Worm (Caenorhabditis elegans) whole organism, L4 larva: ENCODE results near the gene dhhc-8.
A peak's percentile ranks its signal among the peaks of the same experiment; 100 is the strongest.

Source experiments
- ZK337.2 ChIP-seq: fragments of 200-800 bp; sonication (Bioruptor generic); IDR thresholded peaks from 2 replicates; pipeline ENCODE4 v1.3.6; 2022; ENCODE audit warnings: missing genetic modification reagents, missing genetic modification characterization, missing compliant biosample characterization
- ZK546.5 ChIP-seq, 2 experiments: sonication (generic microtip); optimal IDR thresholded peaks; 2 replicates each; lab custom pipeline; 2017; ENCODE audit warnings: missing biosample characterization in 2 of 2, missing genetic modification characterization in 2 of 2
- attf-4 ChIP-seq: sonication (generic microtip); optimal IDR thresholded peaks from 3 replicates; lab custom pipeline; 2017; ENCODE audit warnings: missing biosample characterization, missing genetic modification characterization
- ces-1 ChIP-seq: fragments of 150-350 bp; sonication (generic microtip); optimal IDR thresholded peaks from 4 replicates; lab custom pipeline; 2014; ENCODE audit warnings: missing biosample characterization, missing genetic modification reagents, missing genetic modification characterization
- cey-2 ChIP-seq: sonication (generic microtip); optimal IDR thresholded peaks from 3 replicates; lab custom pipeline; 2017; ENCODE audit warnings: missing genetic modification characterization, mild to moderate bottlenecking, missing compliant biosample characterization, antibody characterized with exemption, borderline replicate concordance; ENCODE audit not compliant: insufficient read depth
- ctbp-1 ChIP-seq: fragments of 200-800 bp; sonication (Bioruptor generic); IDR thresholded peaks from 2 replicates; pipeline ENCODE4 v1.3.6; 2022; ENCODE audit warnings: missing genetic modification reagents, missing genetic modification characterization, missing compliant biosample characterization
- daf-12 ChIP-seq: fragments of 150-350 bp; optimal IDR thresholded peaks from 2 replicates; lab custom pipeline; 2014; ENCODE audit warnings: missing biosample characterization, missing genetic modification reagents, missing genetic modification characterization
- daf-16 ChIP-seq, 3 experiments: sonication (generic microtip); optimal IDR thresholded peaks; 2 replicates each; lab custom pipeline; 2016 to 2017; ENCODE audit warnings: missing genetic modification characterization in 3 of 3, missing genetic modification reagents in 3 of 3, mild to moderate bottlenecking in 2 of 3, missing compliant biosample characterization in 2 of 3, missing biosample characterization in 1 of 3, moderate library complexity in 1 of 3
- dmd-9 ChIP-seq: fragments of 200-800 bp; sonication (Bioruptor generic); IDR thresholded peaks from 2 replicates; pipeline ENCODE4 v1.3.6; 2022; ENCODE audit warnings: missing genetic modification reagents, missing genetic modification characterization, missing compliant biosample characterization
- dpl-1 ChIP-seq: fragments of 150-350 bp; optimal IDR thresholded peaks from 2 replicates; lab custom pipeline; 2014; ENCODE audit warnings: missing biosample characterization, missing genetic modification reagents, missing genetic modification characterization
- duxl-1 ChIP-seq: sonication (generic microtip); optimal IDR thresholded peaks from 2 replicates; lab custom pipeline; 2016; ENCODE audit warnings: mild to moderate bottlenecking, missing genetic modification characterization, moderate library complexity, missing compliant biosample characterization; ENCODE audit not compliant: poor library complexity
- dve-1 ChIP-seq: sonication (generic microtip); optimal IDR thresholded peaks from 2 replicates; lab custom pipeline; 2017; ENCODE audit warnings: antibody characterized with exemption, mild to moderate bottlenecking, missing genetic modification characterization, missing compliant biosample characterization; ENCODE audit not compliant: insufficient read depth
- hlh-30 ChIP-seq: sonication (generic microtip); optimal IDR thresholded peaks from 2 replicates; lab custom pipeline; 2017; ENCODE audit warnings: antibody characterized with exemption, mild to moderate bottlenecking, missing genetic modification characterization, missing compliant biosample characterization; ENCODE audit not compliant: insufficient read depth
- lin-1 ChIP-seq: fragments of 200-800 bp; sonication (Bioruptor generic); IDR thresholded peaks from 2 replicates; pipeline ENCODE4 v1.3.6; 2022; ENCODE audit warnings: missing genetic modification reagents, missing genetic modification characterization, missing compliant biosample characterization
- lin-13 ChIP-seq: fragments of 150-350 bp; optimal IDR thresholded peaks from 2 replicates; lab custom pipeline; 2014; ENCODE audit warnings: missing biosample characterization, missing genetic modification reagents, missing genetic modification characterization
- lin-15B ChIP-seq: fragments of 150-350 bp; sonication (generic microtip); optimal IDR thresholded peaks from 3 replicates; lab custom pipeline; 2014; ENCODE audit warnings: missing biosample characterization, missing genetic modification characterization
- lin-29 ChIP-seq: fragments of 200-800 bp; sonication (Bioruptor generic); IDR thresholded peaks from 2 replicates; pipeline ENCODE4 v1.3.6; 2022; ENCODE audit warnings: missing genetic modification reagents, missing genetic modification characterization, missing compliant biosample characterization
- lin-38 ChIP-seq: fragments of 200-800 bp; sonication (Bioruptor generic); IDR thresholded peaks from 2 replicates; pipeline ENCODE4 v1.3.6; 2022; ENCODE audit warnings: missing genetic modification reagents, missing genetic modification characterization, missing compliant biosample characterization
- lir-3 ChIP-seq: sonication (generic microtip); optimal IDR thresholded peaks from 2 replicates; lab custom pipeline; 2016; ENCODE audit warnings: mild to moderate bottlenecking, missing genetic modification characterization, missing compliant biosample characterization
- lsy-2 ChIP-seq, 2 experiments: fragments of 150-350 bp in 1 of 2; sonication (generic microtip) in 1 of 2; optimal IDR thresholded peaks; 2 replicates each; lab custom pipeline; 2014 to 2017; ENCODE audit warnings: missing biosample characterization in 2 of 2, missing genetic modification characterization in 2 of 2
- mdl-1 ChIP-seq, 2 experiments: fragments of 150-350 bp in 1 of 2; sonication (generic microtip) in 1 of 2; optimal IDR thresholded peaks; 2 replicates each; lab custom pipeline; 2014 to 2017; ENCODE audit warnings: missing biosample characterization in 2 of 2, missing genetic modification characterization in 2 of 2
- mes-2 ChIP-seq: sonication (generic microtip); optimal IDR thresholded peaks from 2 replicates; lab custom pipeline; 2016; ENCODE audit warnings: missing genotype, mild to moderate bottlenecking, missing genetic modification characterization, missing compliant biosample characterization; ENCODE audit not compliant: poor library complexity, severe bottlenecking
- nhr-111 ChIP-seq: fragments of 200-800 bp; sonication (Bioruptor generic); optimal IDR thresholded peaks from 2 replicates; lab custom pipeline; 2018; ENCODE audit warnings: mild to moderate bottlenecking, missing genetic modification characterization, missing compliant biosample characterization
- nhr-237 ChIP-seq: sonication (generic microtip); optimal IDR thresholded peaks from 2 replicates; lab custom pipeline; 2017; ENCODE audit warnings: missing biosample characterization, missing genetic modification characterization
- nhr-28 ChIP-seq: fragments of 150-350 bp; optimal IDR thresholded peaks from 2 replicates; lab custom pipeline; 2014; ENCODE audit warnings: missing biosample characterization, missing genetic modification characterization
- nhr-77 ChIP-seq: fragments of 150-350 bp; optimal IDR thresholded peaks from 2 replicates; lab custom pipeline; 2014; ENCODE audit warnings: missing biosample characterization, missing genetic modification characterization
- php-3 ChIP-seq: fragments of 200-800 bp; sonication (Bioruptor generic); IDR thresholded peaks from 2 replicates; pipeline ENCODE4 v1.3.6; 2022; ENCODE audit warnings: missing genetic modification reagents, missing genetic modification characterization, missing compliant biosample characterization
- pqm-1 ChIP-seq: sonication (generic microtip); optimal IDR thresholded peaks from 2 replicates; lab custom pipeline; 2017; ENCODE audit warnings: missing biosample characterization, missing genetic modification characterization
- saeg-2 ChIP-seq: fragments of 200-800 bp; sonication (Bioruptor generic); IDR thresholded peaks from 2 replicates; pipeline ENCODE4 v1.3.6; 2022; ENCODE audit warnings: missing genetic modification reagents, missing genetic modification characterization, missing compliant biosample characterization
- tag-97 ChIP-seq: fragments of 200-800 bp; sonication (Bioruptor generic); IDR thresholded peaks from 2 replicates; pipeline ENCODE4 v1.3.6; 2022; ENCODE audit warnings: missing genetic modification characterization, missing compliant biosample characterization
- unc-39 ChIP-seq: sonication (generic microtip); optimal IDR thresholded peaks from 2 replicates; lab custom pipeline; 2017; ENCODE audit warnings: missing biosample characterization, missing genetic modification characterization
- unc-62 ChIP-seq, 3 experiments: fragments of 150-350 bp in 1 of 3; sonication (generic microtip); optimal IDR thresholded peaks in 2 of 3; peaks in 1 of 3; 1 replicate in 1 of 3; 2 replicates in 2 of 3; lab custom pipeline; 2014 to 2017; ENCODE audit warnings: missing biosample characterization in 3 of 3, missing genetic modification characterization in 3 of 3, missing genetic modification reagents in 3 of 3, missing genotype in 1 of 3
- zip-2 ChIP-seq: fragments of 150-350 bp; optimal IDR thresholded peaks from 2 replicates; lab custom pipeline; 2014; ENCODE audit warnings: missing biosample characterization, missing genetic modification characterization
- ztf-11 ChIP-seq: fragments of 150-350 bp; optimal IDR thresholded peaks from 2 replicates; lab custom pipeline; 2014; ENCODE audit warnings: missing biosample characterization, missing genetic modification characterization

Gene dhhc-8

DNA sequence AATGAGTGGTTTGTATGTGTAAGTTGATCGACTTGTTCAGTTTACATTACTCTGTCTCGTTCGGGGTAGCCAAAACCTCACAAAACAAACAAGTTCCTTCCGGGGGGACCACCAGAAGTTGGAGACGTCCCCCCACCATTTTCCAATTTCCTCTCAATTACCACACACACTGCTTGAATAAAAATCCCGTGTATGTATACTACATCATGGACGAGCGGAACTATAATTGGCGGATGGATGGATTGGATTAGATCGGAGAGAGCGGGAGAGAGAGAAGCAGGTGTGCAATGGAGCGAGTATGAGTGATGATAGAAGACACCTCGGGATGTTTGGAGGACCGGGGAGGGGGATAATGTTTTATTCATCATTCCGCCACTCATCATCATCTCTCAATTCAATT is 23.8 kb downstream of the dhhc-8 start:
- TF ChIP-seq nhr-77: no peak
- TF ChIP-seq ces-1 (GFP tag; lab: Kevin White, UChicago): peak; percentile 59
- 0 out of 2 replicates have a peak, but pooled peaks have one; percentile 13 for TF ChIP-seq ctbp-1 (GFP tag; lab: Robert Waterston, UW)

- TF ChIP-seq daf-16 (GFP tag; optimal IDR thresholded peaks at IDR 0.05; lab: Kevin White, UChicago): no peak
- TF ChIP-seq daf-16 (tag; optimal IDR thresholded peaks at IDR 0.05; lab: Kevin White, UChicago): peak; percentile 62
- no peak for TF ChIP-seq ZK546.5 (tag; optimal IDR thresholded peaks at IDR 0.05; lab: Kevin White, UChicago)
- peak; percentile 34 for TF ChIP-seq pqm-1 (tag; lab: Kevin White, UChicago)
Observed at ce11 chrIII:13139301-13139700, 31.9 kb downstream of the dhhc-8 start, which contains the start of gene bre-2. Gene bre-2 (minus strand): TSS chrIII:13139626.

DNA sequence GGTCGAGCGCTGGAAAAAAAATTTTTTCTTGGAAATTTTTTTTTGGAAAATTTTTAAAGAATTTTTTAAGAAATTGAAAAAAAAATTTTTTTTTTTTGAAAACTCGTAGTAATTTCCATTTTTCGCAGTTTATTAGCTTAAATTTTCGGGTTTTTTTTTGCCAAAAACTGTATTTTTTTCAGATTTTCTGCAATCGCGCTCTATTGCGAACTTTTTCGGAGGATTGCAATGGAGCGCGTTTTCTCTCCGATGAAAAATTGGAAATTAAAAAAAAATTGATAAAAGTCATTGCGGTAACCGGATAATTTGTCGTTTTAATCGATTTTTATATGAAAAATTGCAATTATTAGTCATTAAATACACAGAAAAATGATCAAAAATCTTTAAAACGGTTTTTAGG is 44.4 kb downstream of the dhhc-8 start:
- peak; percentile 79 for TF ChIP-seq lin-38 (GFP tag; lab: Robert Waterston, UW)
- TF ChIP-seq saeg-2 (GFP tag; lab: Robert Waterston, UW): no peak

DNA sequence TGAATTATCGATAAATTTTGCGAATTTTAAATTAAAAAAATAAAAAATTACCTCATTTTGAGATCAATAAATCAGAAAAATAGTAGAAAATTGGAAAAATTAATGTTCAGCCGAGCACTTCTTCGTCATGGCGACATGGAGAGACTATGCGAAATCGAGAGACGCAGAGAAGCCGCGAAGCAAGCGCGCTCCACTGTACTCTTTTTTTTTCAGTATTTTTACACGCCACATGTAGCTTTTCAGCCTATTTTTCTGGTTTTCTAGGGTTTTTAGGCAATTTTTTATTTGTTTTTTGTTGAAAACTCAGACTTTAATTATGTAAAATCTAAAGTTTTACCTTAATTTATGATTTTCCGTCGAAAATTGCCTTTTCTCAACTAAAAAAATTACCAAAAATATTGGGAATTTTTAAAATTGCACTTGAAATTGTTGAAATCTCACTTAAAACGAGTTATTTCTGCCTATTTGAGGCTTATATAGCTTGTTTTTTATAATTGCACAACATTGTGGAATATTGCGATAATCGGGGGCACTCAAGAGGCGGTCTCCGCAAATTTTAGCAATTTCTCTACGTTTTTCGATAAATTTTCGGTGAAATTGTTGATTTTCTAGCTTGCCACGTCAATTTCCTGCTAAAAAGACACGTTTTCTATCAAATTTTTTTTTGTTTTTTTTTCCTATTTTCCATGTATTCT is 45.4 kb downstream of the dhhc-8 start, which contains the start of gene Y39E4B.10:
Gene Y39E4B.10, minus strand, starts transcription at position 162 of the 695 bp plus-strand sequence.
- no peak for TF ChIP-seq tag-97 (GFP tag; lab: Robert Waterston, UW)
- TF ChIP-seq lin-13 (GFP tag; lab: Kevin White, UChicago): no peak
- no peak for TF ChIP-seq ztf-11 (tag; lab: Kevin White, UChicago)
- no peak for TF ChIP-seq cey-2 (tag; lab: Kevin White, UChicago)
- TF ChIP-seq unc-39 (tag; lab: Kevin White, UChicago): no peak
- no peak for TF ChIP-seq lin-29
- peak in 1 of 2 experiments; percentile 61 for TF ChIP-seq lsy-2 (tag; optimal IDR thresholded peaks at IDR 0.05; lab: Kevin White, UChicago)
- peak in 1 of 2 experiments; percentile 72 for TF ChIP-seq unc-62 (GFP tag; optimal IDR thresholded peaks at IDR 0.05 in 1 of 2; lab: Kevin White, UChicago)
- TF ChIP-seq unc-62 (tag; optimal IDR thresholded peaks at IDR 0.05; lab: Kevin White, UChicago): no peak
- no peak for TF ChIP-seq nhr-111 (GFP tag; lab: Kevin White, UChicago)
- TF ChIP-seq hlh-30 (tag; lab: Kevin White, UChicago): peak; percentile 29
- peak; percentile 55 for TF ChIP-seq dpl-1 (GFP tag; lab: Kevin White, UChicago)
- TF ChIP-seq attf-4 (tag; lab: Kevin White, UChicago): no peak
- no peak for TF ChIP-seq mdl-1 (tag; optimal IDR thresholded peaks at IDR 0.05; lab: Kevin White, UChicago)
- no peak for TF ChIP-seq pqm-1 (tag; lab: Kevin White, UChicago)
- no peak for TF ChIP-seq dmd-9 (GFP tag; lab: Robert Waterston, UW)
- no peak for TF ChIP-seq php-3
- TF ChIP-seq mes-2 (tag; lab: Kevin White, UChicago): peak; percentile 56
- TF ChIP-seq daf-12 (tag; lab: Kevin White, UChicago): no peak
- TF ChIP-seq duxl-1: no peak
- peak; percentile 94 for TF ChIP-seq zip-2 (tag; lab: Kevin White, UChicago)
- TF ChIP-seq lin-38 (GFP tag; lab: Robert Waterston, UW): peak; percentile 94
- TF ChIP-seq lin-15B (tag; lab: Kevin White, UChicago): no peak
- TF ChIP-seq dve-1 (tag; lab: Kevin White, UChicago): peak; percentile 17
- TF ChIP-seq nhr-28 (tag; lab: Kevin White, UChicago): peak; percentile 16

DNA sequence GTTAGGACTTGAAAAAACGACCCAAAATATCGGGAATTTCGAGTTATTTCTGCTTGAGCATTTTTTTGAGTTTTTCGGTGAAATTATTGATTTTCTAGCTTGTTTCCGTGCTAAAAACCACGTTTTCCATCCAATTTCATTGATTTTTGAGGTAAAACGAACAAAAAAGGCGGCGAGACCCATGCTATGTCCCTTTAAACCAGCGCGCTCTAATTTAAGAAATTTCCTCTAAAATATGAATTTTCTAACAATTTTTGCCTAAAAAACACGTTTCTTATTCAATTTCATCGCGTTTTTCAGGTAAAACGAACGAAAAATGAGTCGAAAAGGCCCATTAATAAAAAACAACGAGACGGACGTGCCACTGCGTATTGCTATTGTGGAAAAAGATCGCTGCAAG is 46.1 kb downstream of the dhhc-8 start, which contains the start of gene abce-1:
Gene abce-1, plus strand, starts transcription at position 301 of the 400 bp plus-strand sequence.
- TF ChIP-seq lir-3 (tag; lab: Kevin White, UChicago) (no peak), ZK337.2 (no peak), ces-1 (GFP tag; lab: Kevin White, UChicago) (no peak), nhr-237 (tag; lab: Kevin White, UChicago) (no peak), lin-1 (GFP tag; lab: Robert Waterston, UW) (no peak), ZK546.5 (tag; optimal IDR thresholded peaks at IDR 0.05; lab: Kevin White, UChicago) (no peak)
- TF ChIP-seq, all 104 proteins: peak for 0
